Fruit fly (Drosophila melanogaster): ENCODE measurements around the gene CG18547.

Gene CG18547

dm6 chr3R:11948903-11949358 is 31.3 kb downstream of the CG18547 start, which contains the start of gene Cad87A (continued):
- TF ChIP-seq CG18262 (tag; optimal IDR thresholded peaks at IDR 0.05) (peak; percentile 20), CG4328 (GFP tag; optimal IDR thresholded peaks at IDR 0.05) (no peak), CG18764 (GFP tag; optimal IDR thresholded peaks at IDR 0.05) (no peak), CG12744 (GFP tag; optimal IDR thresholded peaks at IDR 0.05) (no peak), Chrac-16 (GFP tag; optimal IDR thresholded peaks at IDR 0.05) (no peak), Taf1 (GFP tag; IDR thresholded peaks at IDR 0.05) (no peak), exex (tag; optimal IDR thresholded peaks at IDR 0.05) (no peak), Xrp1 (GFP tag; IDR thresholded peaks at IDR 0.05) (no peak), CG12155 (GFP tag; optimal IDR thresholded peaks at IDR 0.05) (no peak), Bdp1 (GFP tag; optimal IDR thresholded peaks at IDR 0.05) (no peak), CG13894 (tag; optimal IDR thresholded peaks at IDR 0.05) (peak; percentile 52), tgo (GFP tag; IDR thresholded peaks at IDR 0.05) (no peak), grau (tag; optimal IDR thresholded peaks at IDR 0.05) (no peak), abd-A (tag; optimal IDR thresholded peaks at IDR 0.05) (peak; percentile 92), CG13123 (GFP tag; optimal IDR thresholded peaks at IDR 0.05) (no peak), CG2678 (tag; optimal IDR thresholded peaks at IDR 0.05) (no peak), CG4617 (GFP tag; optimal IDR thresholded peaks at IDR 0.05; ENCODE audit: borderline replicate concordance) (no peak), tll (GFP tag; optimal IDR thresholded peaks at IDR 0.05) (peak in 1 of 2 experiments; percentile 85), CG7928 (GFP tag; optimal IDR thresholded peaks at IDR 0.05) (no peak), HmgZ (tag; optimal IDR thresholded peaks at IDR 0.05) (no peak), CG17328 (GFP tag; IDR thresholded peaks at IDR 0.05) (no peak), Doc2 (GFP tag; IDR thresholded peaks at IDR 0.05) (no peak), CG12659 (GFP tag; optimal IDR thresholded peaks at IDR 0.05) (peak; percentile 21), gt (GFP tag; IDR thresholded peaks at IDR 0.05) (no peak), disco-r (GFP tag; optimal IDR thresholded peaks at IDR 0.05) (no peak), cas (GFP tag; IDR thresholded peaks at IDR 0.05) (no peak), HLH3B (GFP tag; IDR thresholded peaks at IDR 0.05) (no peak), CG32532 (GFP tag; IDR thresholded peaks at IDR 0.05) (no peak), CG11398 (GFP tag; optimal IDR thresholded peaks at IDR 0.05) (no peak), sob (GFP tag; IDR thresholded peaks at IDR 0.05) (no peak), CG4360 (GFP tag; IDR thresholded peaks at IDR 0.05) (no peak), CG9797 (GFP tag; optimal IDR thresholded peaks at IDR 0.05) (peak; percentile 91), ttk (GFP tag; IDR thresholded peaks at IDR 0.05) (no peak), CG11456 (GFP tag; IDR thresholded peaks at IDR 0.05) (no peak), nom (GFP tag; optimal IDR thresholded peaks at IDR 0.05) (peak; percentile 77), Atf3 (GFP tag; optimal IDR thresholded peaks at IDR 0.05) (no peak), pfk (GFP tag; optimal IDR thresholded peaks at IDR 0.05) (peak; percentile 43), CG16813 (GFP tag; IDR thresholded peaks at IDR 0.05; ENCODE audit: partially characterized antibody) (no peak), crp (GFP tag; optimal IDR thresholded peaks at IDR 0.05) (no peak), CG8281 (tag; optimal IDR thresholded peaks at IDR 0.05) (peak; percentile 7), yki (optimal IDR thresholded peaks at IDR 0.05) (no peak), tx (GFP tag; optimal IDR thresholded peaks at IDR 0.05) (no peak), CoRest (tag; optimal IDR thresholded peaks at IDR 0.05) (no peak), CG16863 (GFP tag; optimal IDR thresholded peaks at IDR 0.05) (no peak), jigr1 (GFP tag; IDR thresholded peaks at IDR 0.05) (no peak), mam (GFP tag; optimal IDR thresholded peaks at IDR 0.05) (no peak), CG14050 (GFP tag; IDR thresholded peaks at IDR 0.05) (no peak), zen (tag; optimal IDR thresholded peaks at IDR 0.05) (peak; percentile 62), MESR4 (GFP tag; optimal IDR thresholded peaks at IDR 0.05) (peak; percentile 29), CG3163 (GFP tag; optimal IDR thresholded peaks at IDR 0.05) (peak; percentile 49), Antp (GFP tag; optimal IDR thresholded peaks at IDR 0.05) (no peak), CG34376 (GFP tag; optimal IDR thresholded peaks at IDR 0.05) (peak; percentile 62)
